Worm (Caenorhabditis elegans): ENCODE data around the gene T25B6.3.

T25B6.3 gene

ce11 chrX:9022779-9023178 lies 4.6 kb upstream of the T25B6.3 start, which contains the start of gene T25B6.6:
Gene T25B6.6 (minus strand): TSS chrX:9022879.
- TF ChIP-seq F10B5.3 (tag; optimal IDR thresholded peaks at IDR 0.05) (no peak), F26F4.8 (GFP tag; conservative IDR thresholded peaks at IDR 0.05) (no peak), nhr-42 (GFP tag; IDR thresholded peaks at IDR 0.05) (no peak), ceh-28 (tag; optimal IDR thresholded peaks at IDR 0.05) (no peak), pqm-1 (tag; optimal IDR thresholded peaks at IDR 0.05) (no peak), sdz-12 (GFP tag; optimal IDR thresholded peaks at IDR 0.05) (no peak), attf-4 (tag; optimal IDR thresholded peaks at IDR 0.05) (no peak)

DNA sequence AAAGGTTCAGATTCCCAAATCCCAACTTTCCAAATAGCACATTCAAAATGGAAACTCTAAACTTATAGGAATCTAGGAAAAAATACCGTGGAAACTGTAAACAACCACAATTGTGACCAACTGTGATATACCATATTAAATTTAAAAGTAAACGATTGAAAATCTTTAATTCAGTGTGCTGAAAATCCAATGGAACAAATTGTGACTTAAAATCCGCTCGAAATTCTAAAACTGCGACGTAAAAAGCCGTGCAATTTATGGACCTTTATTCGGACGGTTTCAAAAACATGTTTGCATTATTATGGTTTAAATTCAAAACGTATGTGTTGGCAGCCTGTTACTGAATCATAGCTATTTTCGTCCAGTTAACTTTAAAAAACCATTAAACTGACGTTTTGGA lies 3.6 kb upstream of the T25B6.3 start:
- TF ChIP-seq vab-7 (GFP tag; IDR thresholded peaks at IDR 0.05): no peak
- TF ChIP-seq unc-62 (GFP tag; optimal IDR thresholded peaks at IDR 0.05 in 1 of 2): peak in 1 of 2 experiments; percentile 95
- no peak for TF ChIP-seq unc-62 (tag; optimal IDR thresholded peaks at IDR 0.05)

DNA sequence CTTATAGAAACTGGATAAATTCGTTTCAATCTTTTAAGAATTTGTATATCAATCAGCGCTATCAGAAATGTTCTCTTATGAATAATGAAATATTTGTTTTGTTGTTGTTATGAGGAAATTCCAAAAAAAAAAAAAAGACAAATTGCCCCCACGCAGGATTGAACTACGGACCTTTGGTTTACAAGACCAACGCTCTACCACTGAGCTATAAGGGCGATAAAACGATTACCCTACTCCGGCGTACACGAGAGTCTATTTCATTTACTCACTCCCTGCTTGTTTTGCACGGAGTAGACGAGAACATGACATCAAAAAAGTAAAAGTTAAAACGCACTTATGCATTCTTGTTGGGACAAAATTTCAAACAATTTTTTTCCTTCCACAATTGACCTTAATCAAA lies 3.1 kb upstream of the T25B6.3 start:
- TF ChIP-seq D1046.2 (GFP tag; IDR thresholded peaks at IDR 0.05): no peak
- TF ChIP-seq ceh-62 (tag; optimal IDR thresholded peaks at IDR 0.05): no peak
- no peak for TF ChIP-seq ZK337.2 (GFP tag; IDR thresholded peaks at IDR 0.05)
- no peak for TF ChIP-seq nhr-77 (tag; optimal IDR thresholded peaks at IDR 0.05)
- TF ChIP-seq egl-43 (GFP tag; IDR thresholded peaks at IDR 0.05): no peak
- no peak for TF ChIP-seq aly-2 (tag; optimal IDR thresholded peaks at IDR 0.05)
- no peak for TF ChIP-seq hlh-11 (tag; optimal IDR thresholded peaks at IDR 0.05)
- no peak for TF ChIP-seq lin-39 (tag; optimal IDR thresholded peaks at IDR 0.05)
- no peak for TF ChIP-seq unc-62 (GFP tag; optimal IDR thresholded peaks at IDR 0.05 in 1 of 2)
- no peak for TF ChIP-seq unc-62 (tag; optimal IDR thresholded peaks at IDR 0.05)
- no peak; the same call in none of the 2 replicates for TF ChIP-seq nhr-41 (GFP tag; IDR thresholded peaks at IDR 0.05)
- peak; percentile 92 for TF ChIP-seq F26F4.8 (GFP tag; conservative IDR thresholded peaks at IDR 0.05)
- TF ChIP-seq sdz-12 (GFP tag; optimal IDR thresholded peaks at IDR 0.05): peak; percentile 1
- peak; percentile 90 for TF ChIP-seq tra-1 (GFP tag; IDR thresholded peaks at IDR 0.05)
- TF ChIP-seq nhr-237 (tag; optimal IDR thresholded peaks at IDR 0.05): no peak
- TF ChIP-seq nhr-111 (GFP tag; optimal IDR thresholded peaks at IDR 0.05): peak; percentile 25
- TF ChIP-seq T26A8.4 (GFP tag; IDR thresholded peaks at IDR 0.05): no peak; the same call in 1 of the 2 replicates
- peak; percentile 63 for TF ChIP-seq ztf-7 (tag; optimal IDR thresholded peaks at IDR 0.05)
- no peak for TF ChIP-seq dve-1 (tag; optimal IDR thresholded peaks at IDR 0.05; ENCODE audit: insufficient read depth)
- no peak for TF ChIP-seq spr-3 (GFP tag; optimal IDR thresholded peaks at IDR 0.05)
- TF ChIP-seq nhr-76 (tag; optimal IDR thresholded peaks at IDR 0.05): no peak
- no peak for TF ChIP-seq lin-13 (GFP tag; optimal IDR thresholded peaks at IDR 0.05)
- TF ChIP-seq F37D6.2 (tag; optimal IDR thresholded peaks at IDR 0.05): peak; percentile 4
- TF ChIP-seq mes-2 (tag; optimal IDR thresholded peaks at IDR 0.05; ENCODE audit: poor library complexity, severe bottlenecking): no peak
- TF ChIP-seq lir-3 (tag; optimal IDR thresholded peaks at IDR 0.05): peak; percentile 86
- TF ChIP-seq unc-130 (GFP tag; optimal IDR thresholded peaks at IDR 0.05): peak; percentile 21
- TF ChIP-seq ceh-32 (tag; optimal IDR thresholded peaks at IDR 0.05; ENCODE audit: poor library complexity): no peak
- no peak; the same call in none of the 2 replicates for TF ChIP-seq lim-7 (GFP tag; IDR thresholded peaks at IDR 0.05)
- no peak for TF ChIP-seq unc-39 (tag; optimal IDR thresholded peaks at IDR 0.05)
- TF ChIP-seq daf-19 (GFP tag; conservative IDR thresholded peaks at IDR 0.05): peak; percentile 93
- no peak for TF ChIP-seq hlh-30 (tag; optimal IDR thresholded peaks at IDR 0.05; ENCODE audit: insufficient read depth)
- TF ChIP-seq nhr-42 (GFP tag; IDR thresholded peaks at IDR 0.05): no peak; the same call in 1 of the 2 replicates
- TF ChIP-seq rbr-2 (tag; optimal IDR thresholded peaks at IDR 0.05): peak; percentile 56
- peak; percentile 56; the same call in 1 of the 2 replicates for TF ChIP-seq saeg-2 (GFP tag; IDR thresholded peaks at IDR 0.05)
- no peak for TF ChIP-seq ceh-82 (tag; optimal IDR thresholded peaks at IDR 0.05)
- no peak for TF ChIP-seq tag-97 (GFP tag; IDR thresholded peaks at IDR 0.05)
- no peak for TF ChIP-seq ceh-28 (tag; optimal IDR thresholded peaks at IDR 0.05)
- TF ChIP-seq ces-1 (GFP tag; optimal IDR thresholded peaks at IDR 0.05): no peak
- no peak for TF ChIP-seq nhr-10 (tag; optimal IDR thresholded peaks at IDR 0.05)
- TF ChIP-seq attf-4 (tag; optimal IDR thresholded peaks at IDR 0.05): no peak
- peak; percentile 94 for TF ChIP-seq F44E2.7 (GFP tag; IDR thresholded peaks at IDR 0.05)
- peak; percentile 68 for TF ChIP-seq spr-1 (tag; optimal IDR thresholded peaks at IDR 0.05)
- no peak for TF ChIP-seq egl-27 (tag; optimal IDR thresholded peaks at IDR 0.05)
- no peak for TF ChIP-seq nhr-25 (tag; optimal IDR thresholded peaks at IDR 0.05; ENCODE audit: borderline replicate concordance, insufficient read depth)
